Worm (Caenorhabditis elegans) whole organism, midembryonic: ENCODE measurements around the gene C24D10.49.

ENCODE experiments used
- tab-1 ChIP-seq: fragments of 200-800 bp; sonication (Bioruptor generic); IDR thresholded peaks from 2 replicates; pipeline ENCODE4 v1.3.6; 2022; ENCODE audit warnings: missing genetic modification characterization, missing compliant biosample characterization
- ztf-29 ChIP-seq: fragments of 200-800 bp; sonication (Bioruptor generic); IDR thresholded peaks from 2 replicates; pipeline ENCODE4 v1.3.6; 2022; ENCODE audit warnings: missing genetic modification reagents, missing genetic modification characterization, missing compliant biosample characterization

DNA sequence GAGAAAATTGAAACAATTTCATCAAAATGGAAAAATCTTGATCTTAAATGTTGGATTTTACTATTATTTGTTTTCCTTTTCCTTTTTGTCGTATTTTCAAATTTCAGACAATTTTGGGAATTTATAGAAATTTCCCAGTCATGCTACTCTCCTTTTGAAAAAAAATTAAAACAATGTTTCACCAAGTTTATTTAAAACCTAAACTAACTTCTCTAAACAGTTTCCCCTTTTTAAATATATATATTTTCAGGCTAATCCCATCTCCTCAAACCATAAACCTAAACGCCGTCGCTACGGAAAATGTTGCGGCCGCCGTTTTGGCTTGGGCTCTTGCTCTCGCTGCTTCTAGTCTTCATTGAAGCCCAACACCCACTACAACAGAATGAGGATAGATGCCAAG lies 15.9 kb upstream of the C24D10.49 start, which contains the start of gene lam-1:
- TF ChIP-seq tab-1 (GFP tag; lab: Robert Waterston, UW), result no peak
- TF ChIP-seq ztf-29 (GFP tag; lab: Robert Waterston, UW), result no peak
